Fruit fly (Drosophila melanogaster): ENCODE data around the gene mdu.

DNA sequence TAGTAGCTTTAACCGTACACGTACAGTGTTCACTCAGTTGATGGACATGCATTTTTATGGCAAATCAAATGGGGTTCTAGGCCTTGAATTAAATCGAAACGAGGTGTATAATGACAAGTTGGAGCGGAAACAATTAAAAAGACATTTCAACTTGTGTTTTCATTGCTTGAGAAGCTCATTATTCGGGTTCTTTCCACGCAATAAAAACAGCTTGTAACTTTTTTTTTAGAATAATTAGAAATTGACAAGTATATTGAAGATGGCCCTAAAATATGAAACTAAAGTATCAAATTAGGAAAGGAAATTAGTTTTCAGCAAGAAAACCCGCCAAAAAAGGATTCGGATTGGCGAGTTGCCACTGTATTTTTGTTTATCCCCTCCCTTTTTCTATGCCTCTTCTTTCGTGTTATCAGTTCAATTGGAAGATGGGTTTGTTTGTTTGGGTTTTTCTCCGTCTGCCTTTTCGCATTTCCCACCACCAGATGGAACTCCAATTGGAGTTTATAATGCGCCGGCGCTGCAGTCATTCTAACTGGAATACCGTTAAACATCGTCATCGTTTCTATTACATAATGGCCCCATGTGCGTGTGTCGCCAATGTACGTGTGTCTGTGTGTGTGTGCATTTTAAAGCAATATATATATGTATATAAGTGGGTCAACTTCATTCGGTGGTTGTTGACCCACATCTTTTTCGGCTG is 30.3 kb upstream of the mdu start:
- TF ChIP-seq ttk (optimal IDR thresholded peaks at IDR 0.05) (no peak), Myc (optimal IDR thresholded peaks at IDR 0.05) (no peak), h (optimal IDR thresholded peaks at IDR 0.05) (no peak), Sin3A (optimal IDR thresholded peaks at IDR 0.05) (no peak), psq (optimal IDR thresholded peaks at IDR 0.05) (no peak), insv (optimal IDR thresholded peaks at IDR 0.05) (no peak)
